Fruit fly (Drosophila melanogaster): ENCODE measurements around the gene Hsp67Bc.

The Hsp67Bc gene

dm6 chr3L:9373374-9374004 is 1.2 kb upstream of the Hsp67Bc start (continued):
- TF ChIP-seq Taf1 (GFP tag; IDR thresholded peaks at IDR 0.05) (peak; percentile 56; the same call in 1 of the 2 replicates), CG8388 (GFP tag; optimal IDR thresholded peaks at IDR 0.05) (peak; percentile 67), CG18619 (GFP tag; optimal IDR thresholded peaks at IDR 0.05) (peak; percentile 48), croc (GFP tag; conservative IDR thresholded peaks at IDR 0.05) (no peak; the same call in 2 of the 3 replicates), stwl (tag; optimal IDR thresholded peaks at IDR 0.05) (no peak), CG8765 (GFP tag; IDR thresholded peaks at IDR 0.05) (no peak), CG9437 (GFP tag; optimal IDR thresholded peaks at IDR 0.05) (peak; percentile 22), CG30403 (GFP tag; optimal IDR thresholded peaks at IDR 0.05) (peak; percentile 67), CG1603 (tag; optimal IDR thresholded peaks at IDR 0.05) (no peak), CG1792 (GFP tag; optimal IDR thresholded peaks at IDR 0.05) (no peak), hkb (optimal IDR thresholded peaks at IDR 0.05) (no peak), hkb (GFP tag; IDR thresholded peaks at IDR 0.05) (peak; percentile 72), CG7745 (tag; optimal IDR thresholded peaks at IDR 0.05) (no peak), CG11560 (tag; IDR thresholded peaks at IDR 0.05) (no peak), CG10366 (GFP tag; IDR thresholded peaks at IDR 0.05) (peak; percentile 49), tll (GFP tag; optimal IDR thresholded peaks at IDR 0.05) (no peak), PHDP (tag; optimal IDR thresholded peaks at IDR 0.05) (peak; percentile 73), CG10209 (GFP tag; optimal IDR thresholded peaks at IDR 0.05) (peak; percentile 57), CG31365 (tag; optimal IDR thresholded peaks at IDR 0.05) (no peak), CG1602 (GFP tag; optimal IDR thresholded peaks at IDR 0.05) (peak; percentile 28), CG9932 (GFP tag; IDR thresholded peaks at IDR 0.05) (peak; percentile 61), vvl (GFP tag; IDR thresholded peaks at IDR 0.05) (peak; percentile 94), Pdp1 (GFP tag; optimal IDR thresholded peaks at IDR 0.05) (peak in 1 of 2 experiments; percentile 19), CG13775 (GFP tag; optimal IDR thresholded peaks at IDR 0.05) (peak; percentile 56), CG2712 (tag; optimal IDR thresholded peaks at IDR 0.05) (peak; percentile 72), CG8281 (tag; optimal IDR thresholded peaks at IDR 0.05) (peak; percentile 9), bbx (GFP tag; IDR thresholded peaks at IDR 0.05; ENCODE audit: partially characterized antibody) (peak; percentile 64), ERR (GFP tag; optimal IDR thresholded peaks at IDR 0.05) (no peak), gce (GFP tag; IDR thresholded peaks at IDR 0.05) (0 out of 3 replicates have a peak, but pooled peaks have one; percentile 62), psq (GFP tag; optimal IDR thresholded peaks at IDR 0.05) (peak; percentile 9), CG17802 (tag; optimal IDR thresholded peaks at IDR 0.05) (no peak), dmrt11E (tag; optimal IDR thresholded peaks at IDR 0.05) (peak; percentile 33), CG2199 (GFP tag; IDR thresholded peaks at IDR 0.05) (no peak), HLH3B (GFP tag; IDR thresholded peaks at IDR 0.05) (peak; percentile 78), trh (GFP tag; optimal IDR thresholded peaks at IDR 0.05) (peak; percentile 14), D19B (GFP tag; optimal IDR thresholded peaks at IDR 0.05) (peak; percentile 29), hbn (GFP tag; IDR thresholded peaks at IDR 0.05; ENCODE audit: partially characterized antibody) (no peak), CG1233 (GFP tag; optimal IDR thresholded peaks at IDR 0.05) (peak; percentile 42), CG3847 (GFP tag; IDR thresholded peaks at IDR 0.05) (0 out of 2 replicates have a peak, but pooled peaks have one; percentile 20), cad (GFP tag; optimal IDR thresholded peaks at IDR 0.05) (no peak), sr (GFP tag; IDR thresholded peaks at IDR 0.05) (peak; percentile 23; the same call in 1 of the 3 replicates), CG7839 (tag; optimal IDR thresholded peaks at IDR 0.05) (peak; percentile 75), CG7786 (GFP tag; optimal IDR thresholded peaks at IDR 0.05) (no peak), ro (GFP tag; IDR thresholded peaks at IDR 0.05) (peak; percentile 67; the same call in 1 of the 2 replicates), CG2202 (tag; optimal IDR thresholded peaks at IDR 0.05) (peak; percentile 1), CG34422 (GFP tag; IDR thresholded peaks at IDR 0.05) (peak; percentile 67; the same call in 1 of the 3 replicates), Tbp (GFP tag; optimal IDR thresholded peaks at IDR 0.05) (no peak), CG6654 (GFP tag; optimal IDR thresholded peaks at IDR 0.05) (no peak), exex (tag; optimal IDR thresholded peaks at IDR 0.05) (no peak), lmd (GFP tag; IDR thresholded peaks at IDR 0.05) (peak; percentile 75), CTCF (GFP tag; optimal IDR thresholded peaks at IDR 0.05) (peak; percentile 2)

Measured in whole organism, embryonic.